Fruit fly (Drosophila melanogaster) whole organism, prepupa: ENCODE measurements around the gene Bem46.

Experiments
- Blimp-1 ChIP-seq: fragments of 200-800 bp; sonication (Bioruptor generic); optimal IDR thresholded peaks from 3 replicates; lab custom pipeline; 2017; ENCODE audit warnings: missing biosample characterization, missing genetic modification characterization, mild to moderate bottlenecking, moderate library complexity, missing genetic modification reagents
- CG10631 ChIP-seq: fragments of 200-800 bp; sonication (Bioruptor generic); optimal IDR thresholded peaks from 2 replicates; lab custom pipeline; 2016; ENCODE audit warnings: missing biosample characterization, missing genetic modification characterization
- CG10669 ChIP-seq: fragments of 200-800 bp; sonication (Bioruptor generic); optimal IDR thresholded peaks from 3 replicates; lab custom pipeline; 2018; ENCODE audit warnings: missing biosample characterization, mild to moderate bottlenecking, missing genetic modification characterization, moderate library complexity
- CG11294 ChIP-seq: fragments of 200-800 bp; sonication (Bioruptor generic); IDR thresholded peaks from 2 replicates; pipeline ENCODE4 v1.3.6; 2022; ENCODE audit warnings: missing biosample characterization, missing genetic modification characterization
- CG11762 ChIP-seq: fragments of 200-800 bp; sonication (Bioruptor generic); optimal IDR thresholded peaks from 3 replicates; lab custom pipeline; 2016; ENCODE audit warnings: missing biosample characterization, missing genetic modification characterization; ENCODE audit not compliant: insufficient read depth
- CG11902 ChIP-seq: fragments of 200-800 bp; sonication (Bioruptor generic); optimal IDR thresholded peaks from 3 replicates; lab custom pipeline; 2016; ENCODE audit warnings: missing biosample characterization, missing genetic modification characterization
- CG15336 ChIP-seq: fragments of 200-800 bp; sonication (Bioruptor generic); IDR thresholded peaks from 2 replicates; pipeline ENCODE4 v1.3.6; 2022; ENCODE audit warnings: missing biosample characterization, missing genetic modification characterization
- CG1621 ChIP-seq: fragments of 200-800 bp; sonication (Bioruptor generic); optimal IDR thresholded peaks from 3 replicates; lab custom pipeline; 2018; ENCODE audit warnings: missing biosample characterization, mild to moderate bottlenecking, missing genetic modification characterization
- CG16779 ChIP-seq: fragments of 200-800 bp; sonication (Bioruptor generic); optimal IDR thresholded peaks from 3 replicates; lab custom pipeline; 2017; ENCODE audit warnings: missing biosample characterization, mild to moderate bottlenecking, missing genetic modification characterization
- CG3032 ChIP-seq: fragments of 200-800 bp; optimal IDR thresholded peaks from 2 replicates; lab custom pipeline; 2019; ENCODE audit warnings: missing biosample characterization, mild to moderate bottlenecking, missing genetic modification characterization, moderate library complexity
- CG31627 ChIP-seq: fragments of 200-800 bp; sonication (Bioruptor generic); optimal IDR thresholded peaks from 3 replicates; lab custom pipeline; 2016; ENCODE audit warnings: missing biosample characterization, missing genetic modification characterization
- CG32006 ChIP-seq: fragments of 200-800 bp; sonication (Bioruptor generic); optimal IDR thresholded peaks from 3 replicates; lab custom pipeline; 2017; ENCODE audit warnings: missing biosample characterization, mild to moderate bottlenecking, missing genetic modification characterization
- CG34406 ChIP-seq: fragments of 200-800 bp; sonication (Bioruptor generic); optimal IDR thresholded peaks from 3 replicates; lab custom pipeline; 2016; ENCODE audit warnings: missing biosample characterization, missing genetic modification characterization
- CG3919 ChIP-seq: fragments of 200-800 bp; sonication (Bioruptor generic); optimal IDR thresholded peaks from 3 replicates; lab custom pipeline; 2016; ENCODE audit warnings: missing biosample characterization, missing genetic modification characterization
- CG4318 ChIP-seq: fragments of 200-800 bp; sonication (Bioruptor generic); optimal IDR thresholded peaks from 3 replicates; lab custom pipeline; 2017; ENCODE audit warnings: missing biosample characterization, mild to moderate bottlenecking, missing genetic modification characterization
- CG6163 ChIP-seq: fragments of 200-800 bp; sonication (Bioruptor generic); IDR thresholded peaks from 3 replicates; pipeline ENCODE4 v1.3.6; 2022; ENCODE audit warnings: missing biosample characterization, missing genetic modification characterization
- CG6276 ChIP-seq: fragments of 200-800 bp; sonication (Bioruptor generic); optimal IDR thresholded peaks from 2 replicates; lab custom pipeline; 2017; ENCODE audit warnings: missing biosample characterization, mild to moderate bottlenecking, missing genetic modification characterization
- CG6808 ChIP-seq: fragments of 200-800 bp; sonication (Bioruptor generic); optimal IDR thresholded peaks from 3 replicates; lab custom pipeline; 2017; ENCODE audit warnings: missing biosample characterization, missing genetic modification characterization, mild to moderate bottlenecking, moderate library complexity, missing genetic modification reagents
- CG6854 ChIP-seq: fragments of 200-800 bp; sonication (Bioruptor generic); optimal IDR thresholded peaks from 2 replicates; lab custom pipeline; 2017; ENCODE audit warnings: missing biosample characterization, mild to moderate bottlenecking, missing genetic modification characterization
- CG7368 ChIP-seq: fragments of 200-800 bp; sonication (Bioruptor generic); optimal IDR thresholded peaks from 3 replicates; lab custom pipeline; 2016; ENCODE audit warnings: missing biosample characterization, missing genetic modification characterization
- CG8119 ChIP-seq: fragments of 200-800 bp; sonication (Bioruptor generic); IDR thresholded peaks from 3 replicates; pipeline ENCODE4 v1.3.6; 2022; ENCODE audit warnings: missing biosample characterization, missing genetic modification characterization
- CG8319 ChIP-seq: fragments of 200-800 bp; sonication (Bioruptor generic); optimal IDR thresholded peaks from 3 replicates; lab custom pipeline; 2016; ENCODE audit warnings: missing biosample characterization, missing genetic modification characterization
- CG8632 ChIP-seq: fragments of 200-800 bp; sonication (Bioruptor generic); optimal IDR thresholded peaks from 3 replicates; lab custom pipeline; 2016; ENCODE audit warnings: missing biosample characterization, missing genetic modification characterization
- CG9139 ChIP-seq: fragments of 200-800 bp; sonication (Bioruptor generic); optimal IDR thresholded peaks from 3 replicates; lab custom pipeline; 2017; ENCODE audit warnings: missing biosample characterization, mild to moderate bottlenecking, missing genetic modification characterization
- Eip78C ChIP-seq: fragments of 200-800 bp; sonication (Bioruptor generic); peaks from one replicate; lab custom pipeline; 2016; ENCODE audit warnings: missing biosample characterization, missing genetic modification characterization
- Eip93F ChIP-seq: fragments of 200-800 bp; sonication (Bioruptor generic); optimal IDR thresholded peaks from 2 replicates; lab custom pipeline; 2016; ENCODE audit warnings: missing biosample characterization, mild to moderate bottlenecking, missing genetic modification characterization
- Ets96B ChIP-seq: fragments of 200-800 bp; optimal IDR thresholded peaks from 2 replicates; lab custom pipeline; 2019; ENCODE audit warnings: missing biosample characterization, mild to moderate bottlenecking, missing genetic modification characterization, moderate library complexity
- Gug ChIP-seq: fragments of 200-800 bp; sonication (Bioruptor generic); IDR thresholded peaks from 2 replicates; pipeline ENCODE4 v1.3.6; 2022; ENCODE audit warnings: missing biosample characterization, missing genetic modification characterization
- Hr39 ChIP-seq: fragments of 200-800 bp; sonication (Bioruptor generic); optimal IDR thresholded peaks from 2 replicates; lab custom pipeline; 2016; ENCODE audit warnings: missing biosample characterization, missing genetic modification characterization
- Hr4 ChIP-seq: fragments of 200-800 bp; sonication (Bioruptor generic); optimal IDR thresholded peaks from 3 replicates; lab custom pipeline; 2016; ENCODE audit warnings: missing biosample characterization, missing genetic modification characterization
- Lpt ChIP-seq: fragments of 200-800 bp; sonication (Bioruptor generic); optimal IDR thresholded peaks from 3 replicates; lab custom pipeline; 2016; ENCODE audit warnings: missing biosample characterization, missing genetic modification characterization
- Met ChIP-seq: fragments of 200-800 bp; sonication (Bioruptor generic); optimal IDR thresholded peaks from 3 replicates; lab custom pipeline; 2016; ENCODE audit warnings: missing biosample characterization, missing genetic modification characterization
- OdsH ChIP-seq: fragments of 200-800 bp; sonication (Bioruptor generic); optimal IDR thresholded peaks from 3 replicates; lab custom pipeline; 2016; ENCODE audit warnings: missing biosample characterization, missing genetic modification characterization
- Smox ChIP-seq: fragments of 200-800 bp; sonication (Bioruptor generic); optimal IDR thresholded peaks from 3 replicates; lab custom pipeline; 2016; ENCODE audit warnings: missing biosample characterization, missing genetic modification characterization
- Sox102F ChIP-seq: fragments of 200-800 bp; sonication (Bioruptor generic); optimal IDR thresholded peaks from 2 replicates; lab custom pipeline; 2016; ENCODE audit warnings: missing biosample characterization, mild to moderate bottlenecking, missing genetic modification characterization
- Sox14 ChIP-seq: fragments of 200-800 bp; sonication (Bioruptor generic); optimal IDR thresholded peaks from 3 replicates; lab custom pipeline; 2016; ENCODE audit warnings: missing biosample characterization, missing genetic modification characterization
- Sox15 ChIP-seq: fragments of 200-800 bp; sonication (Bioruptor generic); optimal IDR thresholded peaks from 3 replicates; lab custom pipeline; 2016; ENCODE audit warnings: missing biosample characterization, missing genetic modification characterization
- achi ChIP-seq: fragments of 200-800 bp; sonication (Bioruptor generic); optimal IDR thresholded peaks from 3 replicates; lab custom pipeline; 2016; ENCODE audit warnings: missing biosample characterization, missing genetic modification characterization
- acj6 ChIP-seq: fragments of 200-800 bp; sonication (Bioruptor generic); optimal IDR thresholded peaks from 3 replicates; lab custom pipeline; 2016; ENCODE audit warnings: missing biosample characterization, missing genetic modification characterization
- dac ChIP-seq: fragments of 200-800 bp; sonication (Bioruptor generic); optimal IDR thresholded peaks from 2 replicates; lab custom pipeline; 2017; ENCODE audit warnings: missing biosample characterization, mild to moderate bottlenecking, missing genetic modification characterization
- dsx ChIP-seq: fragments of 200-800 bp; optimal IDR thresholded peaks from 3 replicates; lab custom pipeline; 2019; ENCODE audit warnings: missing biosample characterization, mild to moderate bottlenecking, missing genetic modification characterization, moderate library complexity; ENCODE audit not compliant: poor library complexity, severe bottlenecking
- eg ChIP-seq: fragments of 200-800 bp; sonication (Bioruptor generic); IDR thresholded peaks from 3 replicates; pipeline ENCODE4 v1.3.6; 2022; ENCODE audit warnings: missing biosample characterization, missing genetic modification characterization
- fd59A ChIP-seq: fragments of 200-800 bp; sonication (Bioruptor generic); optimal IDR thresholded peaks from 2 replicates; lab custom pipeline; 2017; ENCODE audit warnings: missing biosample characterization, mild to moderate bottlenecking, missing genetic modification characterization, missing genetic modification reagents
- fkh ChIP-seq: fragments of 200-800 bp; sonication (Bioruptor generic); optimal IDR thresholded peaks from 3 replicates; lab custom pipeline; 2017; ENCODE audit warnings: missing biosample characterization, mild to moderate bottlenecking, missing genetic modification characterization, moderate library complexity
- lz ChIP-seq: fragments of 200-800 bp; sonication (Bioruptor generic); optimal IDR thresholded peaks from 3 replicates; lab custom pipeline; 2016; ENCODE audit warnings: missing biosample characterization, missing genetic modification characterization
- net ChIP-seq: fragments of 200-800 bp; sonication (Bioruptor generic); optimal IDR thresholded peaks from 3 replicates; lab custom pipeline; 2016; ENCODE audit warnings: missing biosample characterization, missing genetic modification characterization
- pdm3 ChIP-seq: fragments of 200-800 bp; sonication (Bioruptor generic); optimal IDR thresholded peaks from 3 replicates; lab custom pipeline; 2016; ENCODE audit warnings: missing biosample characterization, missing genetic modification characterization
- salr ChIP-seq, 2 experiments: fragments of 200-800 bp; sonication (Bioruptor generic); optimal IDR thresholded peaks; 3 replicates each; lab custom pipeline; 2016 to 2018; ENCODE audit warnings: missing biosample characterization in 2 of 2, missing genetic modification characterization in 2 of 2, mild to moderate bottlenecking in 1 of 2
- spab ChIP-seq: fragments of 200-800 bp; sonication (Bioruptor generic); optimal IDR thresholded peaks from 2 replicates; lab custom pipeline; 2017; ENCODE audit warnings: missing biosample characterization, mild to moderate bottlenecking, missing genetic modification characterization, missing genetic modification reagents
- ss ChIP-seq, 2 experiments: fragments of 200-800 bp; sonication (Bioruptor generic); optimal IDR thresholded peaks; 2 replicates in 1 of 2; 3 replicates in 1 of 2; lab custom pipeline; 2017 to 2018; ENCODE audit warnings: mild to moderate bottlenecking in 2 of 2, missing biosample characterization in 2 of 2, missing genetic modification characterization in 2 of 2, moderate library complexity in 1 of 2
- svp ChIP-seq: fragments of 200-800 bp; sonication (Bioruptor generic); peaks from one replicate; lab custom pipeline; 2016; ENCODE audit warnings: missing biosample characterization, missing genetic modification characterization
- vri ChIP-seq: fragments of 200-800 bp; sonication (Bioruptor generic); optimal IDR thresholded peaks from 3 replicates; lab custom pipeline; 2016; ENCODE audit warnings: missing biosample characterization, mild to moderate bottlenecking, missing genetic modification characterization

Bem46 gene

dm6 chr2L:2956358-2956757, 31.6 kb upstream of the Bem46 start:
- TF ChIP-seq CG10669 (GFP tag; lab: Kevin White, UChicago) = peak; percentile 64
- peak; percentile 67 for TF ChIP-seq CG3032 (tag; lab: Kevin White, UChicago)
- peak; percentile 74 for TF ChIP-seq CG6276 (GFP tag; lab: Kevin White, UChicago)
- no peak for TF ChIP-seq Blimp-1
- peak; percentile 35 for TF ChIP-seq lz (GFP tag; lab: Kevin White, UChicago)
- peak; percentile 25 for TF ChIP-seq CG11762 (GFP tag; lab: Kevin White, UChicago)
- 0 out of 3 replicates have a peak, but pooled peaks have one; percentile 45 for TF ChIP-seq eg
- TF ChIP-seq CG11902 = no peak
- peak; percentile 28 for TF ChIP-seq Met
- TF ChIP-seq OdsH = peak; percentile 47
- peak; percentile 54; the same call in 2 of the 3 replicates for TF ChIP-seq CG8119 (GFP tag; lab: Robert Waterston, UW)
- peak in 1 of 2 experiments; percentile 54 for TF ChIP-seq ss (GFP tag; optimal IDR thresholded peaks at IDR 0.05; lab: Kevin White, UChicago)
- peak; percentile 45 for TF ChIP-seq Sox14
- TF ChIP-seq svp (GFP tag; lab: Kevin White, UChicago) = no peak
- peak; percentile 36 for TF ChIP-seq CG7368 (GFP tag; lab: Kevin White, UChicago)
- peak; percentile 19 for TF ChIP-seq CG9139 (GFP tag; lab: Kevin White, UChicago)
- peak; percentile 63 for TF ChIP-seq spab (GFP tag; lab: Kevin White, UChicago)
- no peak for TF ChIP-seq Eip93F (GFP tag; lab: Kevin White, UChicago)
- peak; percentile 24 for TF ChIP-seq Sox102F (GFP tag; lab: Kevin White, UChicago)
- peak; percentile 62 for TF ChIP-seq fd59A (GFP tag; lab: Kevin White, UChicago)
- TF ChIP-seq CG10631 = peak; percentile 58
- no peak for TF ChIP-seq CG11294 (GFP tag; lab: Robert Waterston, UW)
- TF ChIP-seq salr (GFP tag; optimal IDR thresholded peaks at IDR 0.05; lab: Kevin White, UChicago) = peak in 1 of 2 experiments; percentile 20
- TF ChIP-seq Hr39 (GFP tag; lab: Kevin White, UChicago) = peak; percentile 30
- TF ChIP-seq CG31627 (GFP tag; lab: Kevin White, UChicago) = no peak
- no peak for TF ChIP-seq CG8319 (GFP tag; lab: Kevin White, UChicago)
- peak; percentile 75 for TF ChIP-seq Hr4 (GFP tag; lab: Kevin White, UChicago)
- peak; percentile 16 for TF ChIP-seq Sox15
- TF ChIP-seq CG15336 (GFP tag; lab: Robert Waterston, UW) = 0 out of 2 replicates have a peak, but pooled peaks have one; percentile 38
- TF ChIP-seq pdm3 (GFP tag; lab: Kevin White, UChicago) = peak; percentile 44
- no peak; the same call in 2 of the 3 replicates for TF ChIP-seq CG6163 (GFP tag; lab: Robert Waterston, UW)
- TF ChIP-seq dac = peak; percentile 47
- peak; percentile 56 for TF ChIP-seq achi
- TF ChIP-seq dsx = peak; percentile 66
- TF ChIP-seq CG34406 = peak; percentile 9
- TF ChIP-seq Gug (GFP tag; lab: Robert Waterston, UW) = peak; percentile 20; the same call in 1 of the 2 replicates
- peak; percentile 43 for TF ChIP-seq CG3919 (GFP tag; lab: Kevin White, UChicago)
- peak; percentile 38 for TF ChIP-seq CG1621 (tag; lab: Kevin White, UChicago)
- peak; percentile 44 for TF ChIP-seq net (GFP tag; lab: Kevin White, UChicago)
- TF ChIP-seq CG4318 (GFP tag; lab: Kevin White, UChicago) = peak; percentile 60
- TF ChIP-seq CG6808 (GFP tag; lab: Kevin White, UChicago) = peak; percentile 51
- peak; percentile 83 for TF ChIP-seq CG32006
- peak; percentile 1 for TF ChIP-seq CG16779 (tag; lab: Kevin White, UChicago)
- TF ChIP-seq Ets96B (tag; lab: Kevin White, UChicago) = peak; percentile 68
- TF ChIP-seq vri (GFP tag; lab: Kevin White, UChicago) = no peak
- no peak for TF ChIP-seq fkh (GFP tag; lab: Kevin White, UChicago)
- peak; percentile 91 for TF ChIP-seq Eip78C (GFP tag; lab: Kevin White, UChicago)
- peak; percentile 18 for TF ChIP-seq Lpt
- TF ChIP-seq CG6854 (GFP tag; lab: Kevin White, UChicago) = no peak
- no peak for TF ChIP-seq Smox (GFP tag; lab: Kevin White, UChicago)
- TF ChIP-seq CG8632 (GFP tag; lab: Kevin White, UChicago) = peak; percentile 10
- TF ChIP-seq acj6 (GFP tag; lab: Kevin White, UChicago) = peak; percentile 57
